Fruit fly (Drosophila melanogaster) S2 (cell line): Measurements from ENCODE around the gene Elovl7.

Experiments
- CG8478 ChIP-seq: fragments of >200 bp; optimal IDR thresholded peaks from 2 replicates; lab custom pipeline; 2018
- CTCF ChIP-seq, 2 experiments: fragments of >200 bp; optimal IDR thresholded peaks; 2 replicates each; lab custom pipeline; 2018

DNA sequence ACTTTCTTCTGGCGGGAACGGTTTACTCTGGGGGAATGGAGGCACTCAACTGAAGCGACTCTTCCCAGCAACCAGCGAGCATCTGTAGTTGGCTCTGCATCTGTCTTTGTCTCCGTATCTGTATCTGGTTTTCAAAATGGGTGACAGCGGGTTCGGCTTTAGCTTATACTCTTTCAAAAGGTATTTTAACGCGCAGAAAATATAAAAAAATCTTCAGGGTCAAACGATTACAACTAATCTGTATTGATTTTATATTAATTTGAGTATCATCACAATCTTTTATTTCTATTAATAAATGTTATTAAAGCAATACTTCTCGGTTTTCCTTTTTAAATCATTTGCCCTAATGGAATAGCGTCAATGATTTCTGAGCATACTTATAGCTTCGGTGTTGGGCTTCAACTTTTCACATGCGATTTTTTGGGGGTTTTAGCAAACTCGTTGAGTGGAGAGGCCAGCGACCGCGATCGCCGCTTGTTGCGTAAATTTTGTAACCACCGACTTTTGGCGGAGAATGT, 33.9 kb upstream of the Elovl7 start, which contains the start of gene ImpE3:
- TF ChIP-seq CG8478 (lab: Kevin White, UChicago) (no peak), CTCF (optimal IDR thresholded peaks at IDR 0.05; lab: Kevin White, UChicago) (no peak)
